Worm (Caenorhabditis elegans) whole organism, early embryonic: ENCODE measurements around the gene Y61A9LA.1.

Experiments
- B0310.2 ChIP-seq: sonication (generic microtip); optimal IDR thresholded peaks from 2 replicates; lab custom pipeline; 2016; ENCODE audit warnings: mild to moderate bottlenecking, missing genetic modification characterization, missing compliant biosample characterization
- F13C5.2 ChIP-seq: sonication (generic microtip); optimal IDR thresholded peaks from 2 replicates; lab custom pipeline; 2017; ENCODE audit warnings: mild to moderate bottlenecking, missing genetic modification characterization, inconsistent platforms, missing compliant biosample characterization
- aly-1 ChIP-seq: sonication (generic microtip); optimal IDR thresholded peaks from 2 replicates; lab custom pipeline; 2016; ENCODE audit warnings: missing genetic modification characterization, missing compliant biosample characterization
- ama-1 ChIP-seq: fragments of 150-350 bp; optimal IDR thresholded peaks from 2 replicates; lab custom pipeline; 2014
- ceh-13 ChIP-seq: fragments of 200-800 bp; sonication (Bioruptor generic); optimal IDR thresholded peaks from 2 replicates; lab custom pipeline; 2018; ENCODE audit warnings: mild to moderate bottlenecking, missing genetic modification characterization, missing compliant biosample characterization
- ceh-36 ChIP-seq: sonication (generic microtip); optimal IDR thresholded peaks from 2 replicates; lab custom pipeline; 2016; ENCODE audit warnings: missing genetic modification characterization, inconsistent platforms, missing compliant biosample characterization
- ets-7 ChIP-seq: sonication (generic microtip); optimal IDR thresholded peaks from 2 replicates; lab custom pipeline; 2016; ENCODE audit warnings: missing genotype, missing genetic modification characterization, missing compliant biosample characterization
- flt-1 ChIP-seq: fragments of 200-800 bp; sonication (Bioruptor generic); IDR thresholded peaks from 2 replicates; pipeline ENCODE4 v1.3.6; 2022; ENCODE audit warnings: missing genetic modification characterization, missing compliant biosample characterization
- hmbx-1 ChIP-seq: sonication (generic microtip); optimal IDR thresholded peaks from 2 replicates; lab custom pipeline; 2016; ENCODE audit warnings: mild to moderate bottlenecking, missing genetic modification characterization, missing compliant biosample characterization
- hmg-4 ChIP-seq: fragments of 200-800 bp; sonication (Bioruptor generic); optimal IDR thresholded peaks from 2 replicates; lab custom pipeline; 2018; ENCODE audit warnings: mild to moderate bottlenecking, missing genetic modification characterization, missing compliant biosample characterization
- hnd-1 ChIP-seq: sonication (generic microtip); optimal IDR thresholded peaks from 2 replicates; lab custom pipeline; 2016; ENCODE audit warnings: missing genetic modification characterization, missing compliant biosample characterization
- pes-1 ChIP-seq: fragments of 200-800 bp; sonication (Bioruptor generic); IDR thresholded peaks from 2 replicates; pipeline ENCODE4 v1.3.6; 2022; ENCODE audit warnings: missing genetic modification reagents, missing genetic modification characterization, missing compliant biosample characterization
- scrt-1 ChIP-seq: fragments of 200-800 bp; sonication (Bioruptor generic); IDR thresholded peaks from 2 replicates; pipeline ENCODE4 v1.3.6; 2022; ENCODE audit warnings: missing genetic modification characterization, missing compliant biosample characterization
- sea-1 ChIP-seq: fragments of 200-800 bp; sonication (Bioruptor generic); conservative IDR thresholded peaks from 2 replicates; pipeline ENCODE4 v1.3.6; 2022; ENCODE audit warnings: missing genetic modification characterization, missing compliant biosample characterization
- tbx-11 ChIP-seq: fragments of 200-800 bp; sonication (Bioruptor generic); IDR thresholded peaks from 2 replicates; pipeline ENCODE4 v1.3.6; 2022; ENCODE audit warnings: missing genetic modification characterization, missing compliant biosample characterization
- tbx-37 ChIP-seq: fragments of 200-800 bp; sonication (Bioruptor generic); conservative IDR thresholded peaks from 2 replicates; pipeline ENCODE4 v1.3.6; 2022; ENCODE audit warnings: missing genetic modification reagents, missing genetic modification characterization, missing compliant biosample characterization
- tra-4 ChIP-seq: sonication (generic microtip); optimal IDR thresholded peaks from 2 replicates; lab custom pipeline; 2017; ENCODE audit warnings: missing genetic modification characterization, missing compliant biosample characterization

Gene Y61A9LA.1

DNA sequence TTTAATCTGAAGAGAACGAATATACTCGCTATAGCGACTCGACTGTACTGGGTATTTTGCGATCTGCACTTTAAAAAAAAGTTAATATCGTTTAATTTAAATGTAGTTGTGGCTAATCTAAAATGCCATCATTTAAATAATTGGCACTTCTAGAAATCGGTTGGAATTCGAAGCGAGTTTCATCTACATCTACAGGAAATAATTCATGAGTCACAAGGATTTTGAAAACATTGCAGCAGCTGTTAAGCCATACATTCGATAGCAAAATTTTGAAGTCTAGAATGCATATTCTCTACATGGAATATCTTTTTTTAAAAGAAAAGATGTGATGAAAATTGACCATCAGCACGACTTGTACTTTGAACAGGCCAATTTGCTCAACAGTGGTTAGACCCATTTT, 4.5 kb upstream of the Y61A9LA.1 start:
- TF ChIP-seq hnd-1 (tag; lab: Kevin White, UChicago) (no peak), ceh-13 (GFP tag; lab: Kevin White, UChicago) (no peak), ets-7 (tag; lab: Kevin White, UChicago) (no peak), F13C5.2 (tag; lab: Kevin White, UChicago) (no peak)

DNA sequence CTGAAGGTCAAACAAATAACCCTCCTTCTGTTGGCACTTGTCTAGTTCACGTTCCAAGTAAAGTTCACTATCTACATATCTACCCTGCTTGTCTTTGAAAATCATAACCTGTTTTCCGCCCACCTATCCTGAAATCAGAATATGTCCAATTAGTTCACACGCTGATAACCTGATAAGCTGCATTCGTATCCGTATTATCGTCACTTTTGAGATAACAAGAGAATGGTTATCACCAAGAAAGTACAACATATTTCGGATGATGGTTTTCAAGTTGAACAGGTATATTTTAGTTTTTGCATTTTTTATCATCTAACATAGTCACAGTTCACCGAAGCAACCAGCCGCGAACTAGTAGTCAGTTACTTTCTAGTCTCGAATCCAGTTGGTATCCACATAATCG, 5.7 kb downstream of the Y61A9LA.1 start:
- TF ChIP-seq sea-1 (GFP tag; lab: Robert Waterston, UW), result no peak

DNA sequence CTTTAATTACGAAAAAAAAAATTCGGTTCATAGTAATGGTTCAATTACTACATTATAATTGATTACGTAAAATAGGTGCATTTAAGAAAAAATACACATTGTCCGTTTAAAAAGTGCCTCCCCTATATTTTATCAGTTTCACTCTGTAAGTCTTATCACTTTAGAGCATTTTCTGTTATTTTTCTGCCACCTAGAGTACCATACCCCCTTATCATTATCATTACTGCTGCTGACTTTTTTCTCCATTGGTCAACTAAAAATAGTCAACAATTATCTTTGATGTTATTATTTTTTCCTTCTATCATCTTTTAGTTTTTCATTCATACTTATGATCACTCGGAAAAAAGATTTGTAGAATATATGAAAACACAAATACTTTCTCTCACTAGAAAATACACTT, 13.4 kb downstream of the Y61A9LA.1 start:
- TF ChIP-seq scrt-1 (no peak), ceh-36 (tag; lab: Kevin White, UChicago) (no peak), hnd-1 (tag; lab: Kevin White, UChicago) (no peak), F13C5.2 (tag; lab: Kevin White, UChicago) (no peak), B0310.2 (tag; lab: Kevin White, UChicago) (no peak), aly-1 (no peak), tbx-37 (GFP tag; lab: Robert Waterston, UW) (no peak), hmbx-1 (tag; lab: Kevin White, UChicago) (no peak), ama-1 (lab: Kevin White, UChicago) (no peak), ets-7 (tag; lab: Kevin White, UChicago) (no peak), hmg-4 (GFP tag; lab: Kevin White, UChicago) (no peak), pes-1 (GFP tag; lab: Robert Waterston, UW) (no peak), tra-4 (tag; lab: Kevin White, UChicago) (no peak), flt-1 (GFP tag; lab: Robert Waterston, UW) (no peak), sea-1 (GFP tag; lab: Robert Waterston, UW) (no peak), tbx-11 (GFP tag; lab: Robert Waterston, UW) (no peak), ceh-13 (GFP tag; lab: Kevin White, UChicago) (no peak)

DNA sequence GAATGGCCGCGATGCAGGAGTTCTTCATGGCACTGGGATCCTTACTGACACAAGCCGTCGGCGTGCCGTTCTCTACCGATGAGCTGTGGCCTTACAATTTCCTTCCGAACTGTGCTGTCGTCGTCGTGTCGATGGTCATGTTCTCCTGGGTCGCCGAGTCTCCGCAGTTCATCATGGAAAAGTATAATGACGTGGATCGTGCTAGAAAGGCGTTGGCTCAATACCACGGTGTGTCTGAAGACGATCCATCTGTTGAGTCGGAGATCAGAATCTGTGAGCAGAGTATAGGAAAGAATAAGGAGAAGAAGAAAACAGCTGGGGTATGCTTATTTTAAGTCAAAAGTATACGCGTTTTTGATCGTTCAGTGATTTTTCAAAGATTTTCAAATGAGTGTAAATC, 14.1 kb downstream of the Y61A9LA.1 start:
- TF ChIP-seq tra-4 (tag; lab: Kevin White, UChicago) (no peak), sea-1 (GFP tag; lab: Robert Waterston, UW) (no peak), ceh-13 (GFP tag; lab: Kevin White, UChicago) (no peak), hnd-1 (tag; lab: Kevin White, UChicago) (no peak), pes-1 (GFP tag; lab: Robert Waterston, UW) (no peak), B0310.2 (tag; lab: Kevin White, UChicago) (no peak)

DNA sequence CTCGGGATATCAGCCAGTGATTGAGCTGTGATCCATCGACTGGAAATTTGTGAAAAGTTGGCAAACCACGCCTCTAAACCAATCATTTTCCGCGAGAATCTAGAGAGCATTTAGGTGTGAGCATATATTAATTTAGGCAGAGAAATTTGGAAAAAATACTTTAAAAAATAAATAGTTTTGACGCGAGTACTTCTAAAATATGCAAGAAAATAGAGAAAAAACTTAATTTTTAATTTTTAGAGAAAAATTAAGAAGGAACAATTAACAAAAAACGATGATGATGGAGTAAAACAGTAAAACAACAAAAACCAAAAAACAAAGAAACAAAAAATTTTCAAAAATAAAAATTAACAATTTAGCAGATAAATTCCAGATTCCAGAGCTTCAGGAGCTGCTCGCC, 21.7 kb downstream of the Y61A9LA.1 start, which contains the start of gene txt-6:
Gene txt-6, minus strand, starts transcription at position 101 of the 400 bp plus-strand sequence.
- TF ChIP-seq tbx-11 (GFP tag; lab: Robert Waterston, UW) (no peak), aly-1 (no peak), hnd-1 (tag; lab: Kevin White, UChicago) (no peak), pes-1 (GFP tag; lab: Robert Waterston, UW) (no peak), flt-1 (GFP tag; lab: Robert Waterston, UW) (no peak), B0310.2 (tag; lab: Kevin White, UChicago) (no peak), tbx-37 (GFP tag; lab: Robert Waterston, UW) (no peak), ets-7 (tag; lab: Kevin White, UChicago) (no peak), F13C5.2 (tag; lab: Kevin White, UChicago) (no peak)

DNA sequence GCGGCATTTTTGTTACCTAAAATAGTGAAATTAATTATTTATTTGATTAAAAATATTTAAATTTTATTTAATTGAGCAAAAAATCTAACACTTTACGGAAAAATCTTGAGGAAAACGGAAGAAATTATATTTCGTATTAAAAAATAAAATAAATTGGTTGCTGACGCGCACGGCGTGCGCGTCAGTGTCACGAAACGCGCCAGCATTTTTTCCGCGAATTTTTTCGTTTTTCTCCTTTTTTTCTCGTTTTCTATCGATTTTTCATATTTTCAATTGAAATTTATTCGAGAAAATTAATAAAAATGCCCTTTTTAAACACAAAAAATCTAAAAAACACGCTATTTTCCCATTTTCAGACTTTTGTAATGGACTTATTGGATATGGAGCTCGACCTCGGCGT, 30.7 kb downstream of the Y61A9LA.1 start, which contains the start of the genes Y61A9LA.10 and F54D11.4:
Gene Y61A9LA.10, minus strand, starts transcription at position 16 of the 400 bp plus-strand sequence.
Gene F54D11.4, plus strand, starts transcription at position 350 of the 400 bp plus-strand sequence.
- TF ChIP-seq hnd-1 (tag; lab: Kevin White, UChicago) (no peak), scrt-1 (no peak), tbx-37 (GFP tag; lab: Robert Waterston, UW) (no peak), hmbx-1 (tag; lab: Kevin White, UChicago) (no peak), B0310.2 (tag; lab: Kevin White, UChicago) (no peak), sea-1 (GFP tag; lab: Robert Waterston, UW) (no peak), aly-1 (no peak), F13C5.2 (tag; lab: Kevin White, UChicago) (peak; percentile 11)

DNA sequence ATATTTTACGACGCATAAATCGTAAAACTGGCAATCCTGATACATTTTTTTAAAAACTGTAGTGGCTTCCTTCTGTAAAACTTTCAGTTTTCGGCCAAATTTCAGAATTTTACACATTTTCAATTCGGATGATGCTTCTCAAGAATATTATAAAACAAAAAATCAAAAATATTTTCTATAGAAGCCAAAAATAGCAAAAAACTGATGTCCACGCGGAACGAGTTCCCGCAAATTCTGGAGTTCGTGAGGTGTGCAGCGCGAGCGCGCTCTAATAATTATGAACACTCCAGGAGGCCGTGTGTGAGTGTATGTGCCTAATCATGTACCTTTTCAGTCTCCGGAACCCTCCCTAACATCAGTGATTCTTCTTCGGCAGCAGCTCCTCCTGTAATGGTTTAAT, 32.2 kb downstream of the Y61A9LA.1 start, which contains the start of gene sumv-2:
Gene sumv-2, plus strand, starts transcription at position 301 of the 400 bp plus-strand sequence.
- TF ChIP-seq ceh-36 (tag; lab: Kevin White, UChicago), result no peak
- TF ChIP-seq pes-1 (GFP tag; lab: Robert Waterston, UW), result no peak
- TF ChIP-seq ama-1 (lab: Kevin White, UChicago), result no peak
- no peak for TF ChIP-seq hnd-1 (tag; lab: Kevin White, UChicago)
- no peak for TF ChIP-seq sea-1 (GFP tag; lab: Robert Waterston, UW)
- TF ChIP-seq B0310.2 (tag; lab: Kevin White, UChicago), result no peak
- TF ChIP-seq tra-4 (tag; lab: Kevin White, UChicago), result no peak
- no peak for TF ChIP-seq F13C5.2 (tag; lab: Kevin White, UChicago)
- no peak for TF ChIP-seq tbx-11 (GFP tag; lab: Robert Waterston, UW)
- TF ChIP-seq hmg-4 (GFP tag; lab: Kevin White, UChicago), result no peak
- no peak for TF ChIP-seq hmbx-1 (tag; lab: Kevin White, UChicago)
- TF ChIP-seq ets-7 (tag; lab: Kevin White, UChicago), result no peak
- TF ChIP-seq tbx-37 (GFP tag; lab: Robert Waterston, UW), result no peak
- no peak for TF ChIP-seq flt-1 (GFP tag; lab: Robert Waterston, UW)
- no peak for TF ChIP-seq ceh-13 (GFP tag; lab: Kevin White, UChicago)
- no peak for TF ChIP-seq scrt-1

DNA sequence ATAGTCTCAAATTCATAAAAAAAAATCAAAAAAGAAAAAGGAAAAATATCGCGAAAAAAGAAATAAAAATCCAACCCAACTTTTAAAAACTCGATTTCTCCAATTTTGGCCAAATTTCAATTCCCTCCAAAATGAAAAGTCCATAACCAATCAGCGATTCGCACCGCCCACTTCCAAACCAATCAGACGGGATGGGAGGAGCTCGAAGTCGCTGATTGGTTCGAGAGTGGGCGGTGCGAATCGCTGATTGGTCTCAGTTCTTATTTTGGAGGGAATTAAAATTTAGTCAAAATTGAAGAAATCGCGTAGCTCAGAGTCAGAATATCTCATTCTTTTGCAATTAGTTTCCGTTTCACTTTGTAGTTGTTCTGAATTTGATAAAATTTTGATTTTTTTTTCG, 38.4 kb downstream of the Y61A9LA.1 start:
- TF ChIP-seq F13C5.2 (tag; lab: Kevin White, UChicago) (no peak), scrt-1 (no peak), tbx-11 (GFP tag; lab: Robert Waterston, UW) (no peak), ceh-13 (GFP tag; lab: Kevin White, UChicago) (no peak)
